Worm (Caenorhabditis elegans): Measurements from ENCODE around the gene F32D8.1.

ce11 chrV:10923229-10923628 lies 42.6 kb downstream of the F32D8.1 start, which contains the start of gene F58B4.7:
- TF ChIP-seq ztf-23 (GFP tag; IDR thresholded peaks at IDR 0.05) (no peak), flt-1 (GFP tag; IDR thresholded peaks at IDR 0.05) (no peak), klf-2 (GFP tag; conservative IDR thresholded peaks at IDR 0.05) (no peak), T22C8.4 (GFP tag; IDR thresholded peaks at IDR 0.05) (no peak), ref-1 (GFP tag; conservative IDR thresholded peaks at IDR 0.05) (no peak), ztf-29 (GFP tag; IDR thresholded peaks at IDR 0.05) (no peak)

Data from whole organism, midembryonic.